Worm (Caenorhabditis elegans) whole organism, L2 larva: ENCODE results near the gene T07A5.1.

Experiments
- ceh-16 ChIP-seq: fragments of 150-350 bp; optimal IDR thresholded peaks from 2 replicates; lab custom pipeline; 2014; ENCODE audit warnings: missing biosample characterization, missing genetic modification characterization
- lin-13 ChIP-seq: fragments of 150-350 bp; optimal IDR thresholded peaks from 2 replicates; lab custom pipeline; 2014; ENCODE audit warnings: missing biosample characterization, missing genetic modification reagents, missing genetic modification characterization
- lsy-2 ChIP-seq, 2 experiments: fragments of 150-350 bp in 1 of 2; sonication (generic microtip) in 1 of 2; optimal IDR thresholded peaks; 2 replicates each; lab custom pipeline; 2014 to 2017; ENCODE audit warnings: missing biosample characterization in 2 of 2, missing genetic modification characterization in 2 of 2
- nhr-10 ChIP-seq: sonication (generic microtip); optimal IDR thresholded peaks from 2 replicates; lab custom pipeline; 2017; ENCODE audit warnings: missing biosample characterization, missing genetic modification characterization
- nhr-25 ChIP-seq: fragments of 150-350 bp; sonication (generic microtip); optimal IDR thresholded peaks from 3 replicates; lab custom pipeline; 2014; ENCODE audit warnings: missing biosample characterization, missing genetic modification characterization
- nhr-77 ChIP-seq: fragments of 150-350 bp; optimal IDR thresholded peaks from 2 replicates; lab custom pipeline; 2014; ENCODE audit warnings: missing biosample characterization, missing genetic modification characterization
- sem-4 ChIP-seq: fragments of 150-350 bp; optimal IDR thresholded peaks from 2 replicates; lab custom pipeline; 2014; ENCODE audit warnings: missing biosample characterization, missing genetic modification reagents, missing genetic modification characterization
- unc-39 ChIP-seq: fragments of 150-350 bp; optimal IDR thresholded peaks from 2 replicates; lab custom pipeline; 2014; ENCODE audit warnings: missing biosample characterization, missing genetic modification characterization
- ztf-4 ChIP-seq: fragments of 150-350 bp; optimal IDR thresholded peaks from 2 replicates; lab custom pipeline; 2014; ENCODE audit warnings: missing biosample characterization, missing genetic modification characterization

DNA sequence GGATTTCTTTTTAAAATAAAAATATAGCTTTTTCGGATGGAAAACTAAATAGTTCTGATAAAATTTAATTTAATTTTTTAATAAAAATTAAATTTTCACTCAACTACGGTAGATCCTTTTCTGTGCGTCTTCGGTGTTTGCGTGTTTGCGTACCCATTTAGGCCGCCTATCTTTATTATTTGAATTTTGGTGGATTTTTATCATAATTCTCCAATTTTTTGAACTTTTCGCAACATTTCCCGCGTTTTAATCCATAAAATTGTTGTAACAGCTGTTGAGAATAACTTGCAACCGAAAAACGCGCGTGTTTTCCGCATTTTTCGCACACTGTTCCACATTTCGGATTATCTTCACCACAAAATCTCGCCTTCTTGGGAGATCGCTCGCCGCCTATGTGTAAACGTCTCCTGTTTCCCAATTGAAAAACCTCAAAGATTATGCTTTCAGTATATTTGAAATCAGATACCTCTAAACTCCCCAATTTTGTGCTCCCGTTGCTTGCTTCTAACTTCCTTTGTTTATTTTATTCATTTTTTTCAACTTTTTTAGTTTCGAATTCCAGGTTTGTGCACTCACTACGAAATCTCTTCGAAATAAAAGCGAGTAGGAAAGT lies 45.7 kb upstream of the T07A5.1 start, which contains the start of gene T07C4.3:
- TF ChIP-seq lin-13 = no peak
- TF ChIP-seq unc-39 = no peak
- TF ChIP-seq ztf-4 = no peak
- TF ChIP-seq lsy-2 (tag; optimal IDR thresholded peaks at IDR 0.05; lab: Kevin White, UChicago) = no peak
- TF ChIP-seq nhr-25 (tag; lab: Kevin White, UChicago) = no peak
- TF ChIP-seq ceh-16 (tag; lab: Kevin White, UChicago) = no peak
- no peak for TF ChIP-seq nhr-77 (tag; lab: Kevin White, UChicago)
- no peak for TF ChIP-seq sem-4 (tag; lab: Kevin White, UChicago)
- TF ChIP-seq nhr-10 = no peak
